Fruit fly (Drosophila melanogaster): Measurements from ENCODE around the gene Lk6.
A peak's percentile ranks its signal among the peaks of the same experiment; 100 is the strongest.

DNA sequence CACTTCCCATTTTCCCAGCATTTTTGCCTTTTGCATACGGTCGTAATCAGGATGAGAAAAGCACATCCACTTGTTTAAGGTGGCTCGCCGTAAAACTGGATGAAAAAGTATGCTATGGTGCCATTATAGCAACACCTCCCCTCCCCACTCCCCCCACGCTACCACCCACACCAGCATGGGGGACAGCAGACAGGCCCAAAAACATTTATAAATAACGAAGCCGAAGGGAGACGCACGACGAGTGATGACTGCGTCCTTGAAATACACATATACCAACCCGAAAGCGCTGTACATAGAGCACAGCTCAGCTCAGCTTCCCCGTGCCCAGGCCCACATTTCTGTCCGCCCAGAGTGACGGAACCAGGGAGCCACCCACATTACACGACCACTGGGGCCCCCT is 6.5 kb upstream of the Lk6 start:
- TF ChIP-seq bbx (GFP tag; IDR thresholded peaks at IDR 0.05; ENCODE audit: partially characterized antibody) (no peak), aop (GFP tag; IDR thresholded peaks at IDR 0.05) (no peak), HLH3B (GFP tag; IDR thresholded peaks at IDR 0.05) (no peak), CG30431 (GFP tag; optimal IDR thresholded peaks at IDR 0.05) (no peak), Med (GFP tag) (peak; percentile 63), CG3065 (GFP tag; optimal IDR thresholded peaks at IDR 0.05) (no peak), nerfin-2 (GFP tag; IDR thresholded peaks at IDR 0.05; ENCODE audit: partially characterized antibody) (no peak), chif (GFP tag; optimal IDR thresholded peaks at IDR 0.05) (no peak), Gsc (GFP tag; IDR thresholded peaks at IDR 0.05) (no peak), pan (optimal IDR thresholded peaks at IDR 0.05) (no peak), pan (GFP tag; optimal IDR thresholded peaks at IDR 0.05 in 1 of 2, IDR thresholded peaks at IDR 0.05 in 1 of 2) (no peak), CG5953 (GFP tag; IDR thresholded peaks at IDR 0.05) (no peak)
